Fruit fly (Drosophila melanogaster) whole organism, prepupa: Measurements from ENCODE around the gene CG32554.

Source experiments
- CG8319 ChIP-seq: fragments of 200-800 bp; sonication (Bioruptor generic); optimal IDR thresholded peaks from 3 replicates; lab custom pipeline; 2016; ENCODE audit warnings: missing biosample characterization, missing genetic modification characterization
- Ets21C ChIP-seq: fragments of 200-800 bp; sonication (Bioruptor generic); optimal IDR thresholded peaks from 3 replicates; lab custom pipeline; 2016; ENCODE audit warnings: missing biosample characterization, missing genetic modification characterization
- Sox15 ChIP-seq: fragments of 200-800 bp; sonication (Bioruptor generic); optimal IDR thresholded peaks from 3 replicates; lab custom pipeline; 2016; ENCODE audit warnings: missing biosample characterization, missing genetic modification characterization
- dac ChIP-seq: fragments of 200-800 bp; sonication (Bioruptor generic); optimal IDR thresholded peaks from 2 replicates; lab custom pipeline; 2017; ENCODE audit warnings: missing biosample characterization, mild to moderate bottlenecking, missing genetic modification characterization

DNA sequence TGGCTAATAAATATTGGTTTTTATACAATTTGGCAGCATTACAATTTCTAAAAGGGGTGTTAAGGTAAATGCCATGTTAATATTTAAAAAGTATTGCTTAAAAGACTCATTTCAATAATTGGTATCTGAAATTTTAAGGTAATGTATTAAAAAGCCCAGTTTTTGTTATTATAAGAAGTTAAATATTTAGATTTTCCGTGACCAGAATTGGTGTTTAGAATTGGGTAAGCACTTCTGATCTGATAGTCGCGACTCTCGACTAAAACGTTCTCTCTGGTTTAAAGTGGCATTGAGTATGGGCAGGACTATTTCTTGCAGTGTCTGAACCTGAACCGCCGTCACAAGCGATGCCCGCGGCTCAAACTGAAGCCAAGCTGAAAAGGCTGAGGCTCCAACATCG, 36.0 kb downstream of the CG32554 start:
- TF ChIP-seq CG8319 (GFP tag; lab: Kevin White, UChicago) (no peak), Ets21C (GFP tag; lab: Kevin White, UChicago) (peak; percentile 11), dac (GFP tag; lab: Kevin White, UChicago) (no peak), Sox15 (GFP tag; lab: Kevin White, UChicago) (no peak)
